Worm (Caenorhabditis elegans) whole organism, L4 larva: Measurements from ENCODE around the gene F44E5.15.

ENCODE experiments used
- F37D6.2 ChIP-seq: sonication (generic microtip); optimal IDR thresholded peaks from 2 replicates; lab custom pipeline; 2016; ENCODE audit warnings: mild to moderate bottlenecking, missing genetic modification characterization, missing compliant biosample characterization
- ceh-28 ChIP-seq: fragments of 150-350 bp; optimal IDR thresholded peaks from 2 replicates; lab custom pipeline; 2014; ENCODE audit warnings: missing biosample characterization, missing genetic modification reagents, missing genetic modification characterization
- fkh-10 ChIP-seq: fragments of 150-350 bp; optimal IDR thresholded peaks from 2 replicates; lab custom pipeline; 2014; ENCODE audit warnings: missing biosample characterization, missing genetic modification reagents, missing genetic modification characterization
- lin-39 ChIP-seq: fragments of 150-350 bp; optimal IDR thresholded peaks from 2 replicates; lab custom pipeline; 2014; ENCODE audit warnings: missing biosample characterization, missing genetic modification reagents, missing genetic modification characterization
- lsy-2 ChIP-seq, 2 experiments: fragments of 150-350 bp in 1 of 2; sonication (generic microtip) in 1 of 2; optimal IDR thresholded peaks; 2 replicates each; lab custom pipeline; 2014 to 2017; ENCODE audit warnings: missing biosample characterization in 2 of 2, missing genetic modification characterization in 2 of 2
- madf-9 ChIP-seq: fragments of 200-800 bp; sonication (Bioruptor generic); conservative IDR thresholded peaks from 2 replicates; pipeline ENCODE4 v1.3.6; 2022; ENCODE audit warnings: missing genetic modification reagents, missing genetic modification characterization, missing compliant biosample characterization
- pha-4 ChIP-seq, 2 experiments: fragments of 150-350 bp in 1 of 2; fragments of 200-800 bp in 1 of 2; sonication (Bioruptor generic) in 1 of 2; IDR thresholded peaks in 1 of 2; optimal IDR thresholded peaks in 1 of 2; 2 replicates each; pipeline versions ENCODE4 v1.3.6 to Lab custom; 2014 to 2022; ENCODE audit warnings: missing genetic modification characterization in 2 of 2, missing genetic modification reagents in 2 of 2, missing biosample characterization in 1 of 2, missing compliant biosample characterization in 1 of 2
- skn-1 ChIP-seq: fragments of 150-350 bp; optimal IDR thresholded peaks from 2 replicates; lab custom pipeline; 2014; ENCODE audit warnings: missing biosample characterization, missing genetic modification characterization
- snpc-4 ChIP-seq: fragments of 150-350 bp; optimal IDR thresholded peaks from 2 replicates; lab custom pipeline; 2014; ENCODE audit warnings: missing biosample characterization, missing genetic modification characterization
- spr-1 ChIP-seq: sonication (generic microtip); optimal IDR thresholded peaks from 2 replicates; lab custom pipeline; 2016; ENCODE audit warnings: mild to moderate bottlenecking, missing genetic modification characterization, missing compliant biosample characterization
- zag-1 ChIP-seq: fragments of 150-350 bp; optimal IDR thresholded peaks from 2 replicates; lab custom pipeline; 2014; ENCODE audit warnings: missing biosample characterization, missing genetic modification characterization

DNA sequence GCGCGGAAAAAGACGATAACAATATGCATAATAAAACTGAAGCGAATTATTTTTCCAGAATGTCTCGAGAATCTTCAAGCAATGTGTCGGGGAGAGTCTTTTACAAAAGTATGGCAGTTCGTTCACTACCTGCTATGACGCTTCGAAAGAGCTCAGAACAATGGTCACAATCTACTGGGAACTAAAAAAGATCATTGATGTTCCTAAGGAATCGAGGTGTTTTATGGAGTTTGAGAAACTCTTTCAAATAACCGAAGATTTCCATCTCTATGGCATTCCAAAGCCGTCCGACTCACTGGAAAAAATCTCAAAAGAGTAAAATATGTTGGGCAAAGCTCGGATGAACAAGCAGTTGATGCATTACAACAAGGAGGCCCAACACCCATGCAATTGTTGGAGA, at the start of gene F44E5.15:
- TF ChIP-seq lsy-2 (tag; optimal IDR thresholded peaks at IDR 0.05; lab: Kevin White, UChicago) (no peak), madf-9 (GFP tag; lab: Robert Waterston, UW) (no peak), ceh-28 (tag; lab: Kevin White, UChicago) (no peak), snpc-4 (tag; lab: Kevin White, UChicago) (no peak), skn-1 (no peak), pha-4 (GFP tag; IDR thresholded peaks at IDR 0.05; lab: Robert Waterston, UW) (no peak), pha-4 (tag; optimal IDR thresholded peaks at IDR 0.05; lab: Kevin White, UChicago) (no peak), spr-1 (tag; lab: Kevin White, UChicago) (no peak), fkh-10 (GFP tag; lab: Kevin White, UChicago) (no peak), F37D6.2 (tag; lab: Kevin White, UChicago) (no peak), lin-39 (tag; lab: Kevin White, UChicago) (no peak), zag-1 (tag; lab: Kevin White, UChicago) (no peak)
